Fruit fly (Drosophila melanogaster) whole organism, wandering third instar larva: ENCODE measurements around the gene Rab26.
A peak's percentile ranks its signal among the peaks of the same experiment; 100 is the strongest.

Source experiments
- Abd-B ChIP-seq: fragments of >200 bp; optimal IDR thresholded peaks from 2 replicates; lab custom pipeline; 2017; ENCODE audit warnings: missing biosample characterization, missing genetic modification characterization
- CG32264 ChIP-seq: fragments of 200-800 bp; sonication (Bioruptor generic); optimal IDR thresholded peaks from 2 replicates; lab custom pipeline; 2016; ENCODE audit warnings: missing biosample characterization, missing genetic modification characterization
- CG9705 ChIP-seq: fragments of 200-800 bp; sonication (Bioruptor generic); optimal IDR thresholded peaks from 2 replicates; lab custom pipeline; 2018; ENCODE audit warnings: missing biosample characterization, mild to moderate bottlenecking, missing genetic modification characterization
- CrebA ChIP-seq: fragments of 200-800 bp; sonication (Bioruptor generic); optimal IDR thresholded peaks from 2 replicates; lab custom pipeline; 2016; ENCODE audit warnings: missing biosample characterization, mild to moderate bottlenecking, missing genetic modification characterization, borderline replicate concordance
- Dfd ChIP-seq: fragments of >200 bp; optimal IDR thresholded peaks from 2 replicates; lab custom pipeline; 2017; ENCODE audit warnings: missing biosample characterization, missing genetic modification characterization
- Dif ChIP-seq: fragments of 200-275, 200-300 bp; sonication (Bioruptor generic); optimal IDR thresholded peaks from 2 replicates; lab custom pipeline; 2018; ENCODE audit warnings: missing biosample characterization, missing genetic modification characterization; ENCODE audit not compliant: partially characterized antibody
- GATAd ChIP-seq: sonication (Bioruptor generic); optimal IDR thresholded peaks from 2 replicates; lab custom pipeline; 2016; ENCODE audit warnings: missing biosample characterization, missing genetic modification characterization
- HLH106 ChIP-seq: fragments of 200-800 bp; optimal IDR thresholded peaks from 3 replicates; lab custom pipeline; 2019; ENCODE audit warnings: missing biosample characterization, mild to moderate bottlenecking, missing genetic modification characterization, moderate library complexity
- Hnf4 ChIP-seq: fragments of 200-800 bp; sonication (Bioruptor generic); optimal IDR thresholded peaks from 2 replicates; lab custom pipeline; 2016; ENCODE audit warnings: missing biosample characterization, mild to moderate bottlenecking, missing genetic modification characterization
- Hr78 ChIP-seq: fragments of >200 bp; optimal IDR thresholded peaks from 2 replicates; lab custom pipeline; 2017; ENCODE audit warnings: missing biosample characterization, missing genetic modification characterization
- Hr83 ChIP-seq: fragments of 200-300 bp; sonication (Bioruptor generic); optimal IDR thresholded peaks from 2 replicates; lab custom pipeline; 2016; ENCODE audit warnings: missing biosample characterization, mild to moderate bottlenecking, missing genetic modification characterization, moderate library complexity; ENCODE audit not compliant: poor library complexity, severe bottlenecking
- Jra ChIP-seq: sonication (Bioruptor generic); optimal IDR thresholded peaks from 2 replicates; lab custom pipeline; 2016; ENCODE audit warnings: missing biosample characterization, missing genetic modification characterization
- Mio ChIP-seq: sonication (Bioruptor generic); optimal IDR thresholded peaks from 2 replicates; lab custom pipeline; 2016; ENCODE audit warnings: missing biosample characterization, missing genetic modification characterization
- Myc ChIP-seq: fragments of >200 bp; optimal IDR thresholded peaks from 2 replicates; lab custom pipeline; 2017
- N ChIP-seq: fragments of >200 bp; optimal IDR thresholded peaks from 2 replicates; lab custom pipeline; 2018; ENCODE audit warnings: missing biosample characterization, missing external identifiers, missing genetic modification characterization
- OdsH ChIP-seq: fragments of 200-800 bp; sonication (Bioruptor generic); optimal IDR thresholded peaks from 2 replicates; lab custom pipeline; 2016; ENCODE audit warnings: missing biosample characterization, mild to moderate bottlenecking, missing genetic modification characterization
- Rel ChIP-seq, 2 experiments: fragments of 200-800 bp; sonication (Bioruptor generic) in 1 of 2; optimal IDR thresholded peaks; 2 replicates in 1 of 2; 3 replicates in 1 of 2; lab custom pipeline; 2016 to 2019; ENCODE audit warnings: mild to moderate bottlenecking in 2 of 2, missing biosample characterization in 2 of 2, missing genetic modification characterization in 2 of 2, moderate library complexity in 1 of 2
- Sp1 ChIP-seq: fragments of 200-800 bp; sonication (Bioruptor generic); optimal IDR thresholded peaks from 3 replicates; lab custom pipeline; 2019; ENCODE audit warnings: missing biosample characterization, mild to moderate bottlenecking, missing genetic modification characterization, moderate library complexity
- Vsx2 ChIP-seq: fragments of 200-300, 225-300 bp; sonication (Bioruptor generic); optimal IDR thresholded peaks from 2 replicates; lab custom pipeline; 2018; ENCODE audit warnings: missing biosample characterization, missing genetic modification characterization; ENCODE audit not compliant: partially characterized antibody
- br ChIP-seq: fragments of 200-800 bp; sonication (Bioruptor generic); optimal IDR thresholded peaks from 2 replicates; lab custom pipeline; 2016; ENCODE audit warnings: missing biosample characterization, missing genetic modification characterization
- brk ChIP-seq: fragments of 200-800 bp; sonication (Bioruptor generic); optimal IDR thresholded peaks from 2 replicates; lab custom pipeline; 2016; ENCODE audit warnings: missing biosample characterization, mild to moderate bottlenecking, missing genetic modification characterization
- dl ChIP-seq, 2 experiments: fragments of 175-275, 200-275 bp in 1 of 2; fragments of 200-275 bp in 1 of 2; sonication (Bioruptor generic); optimal IDR thresholded peaks; lab custom pipeline; 2018; ENCODE audit warnings: mild to moderate bottlenecking in 2 of 2, missing biosample characterization in 2 of 2, missing genetic modification characterization in 2 of 2, moderate library complexity in 2 of 2; ENCODE audit not compliant: partially characterized antibody in 2 of 2, insufficient read depth in 1 of 2
- dmrt93B ChIP-seq: fragments of 200-800 bp; sonication (Bioruptor generic); optimal IDR thresholded peaks from 2 replicates; lab custom pipeline; 2018; ENCODE audit warnings: missing biosample characterization, mild to moderate bottlenecking, missing genetic modification characterization
- dsf ChIP-seq: sonication (Bioruptor generic); optimal IDR thresholded peaks from 2 replicates; lab custom pipeline; 2016; ENCODE audit warnings: missing biosample characterization, missing genetic modification characterization, borderline replicate concordance
- ey ChIP-seq: fragments of 200-800 bp; sonication (Bioruptor generic); optimal IDR thresholded peaks from 2 replicates; lab custom pipeline; 2016; ENCODE audit warnings: missing biosample characterization, missing genetic modification characterization
- foxo ChIP-seq, 2 experiments: fragments of 200-800 bp; sonication (Bioruptor generic); optimal IDR thresholded peaks; 2 replicates in 1 of 2; 3 replicates in 1 of 2; lab custom pipeline; 2016 to 2017; ENCODE audit warnings: missing biosample characterization in 2 of 2, missing genetic modification characterization in 2 of 2
- fru ChIP-seq: fragments of 200-800 bp; sonication (Bioruptor generic); optimal IDR thresholded peaks from 3 replicates; lab custom pipeline; 2016; ENCODE audit warnings: missing biosample characterization, mild to moderate bottlenecking, missing genetic modification characterization
- h ChIP-seq: fragments of 200-800 bp; sonication (Bioruptor generic); optimal IDR thresholded peaks from 3 replicates; lab custom pipeline; 2016; ENCODE audit warnings: missing biosample characterization, mild to moderate bottlenecking, missing genetic modification characterization
- jim ChIP-seq: fragments of 175-275, 200-325 bp; sonication (Bioruptor generic); optimal IDR thresholded peaks from 2 replicates; lab custom pipeline; 2016; ENCODE audit warnings: missing biosample characterization, mild to moderate bottlenecking, missing genetic modification characterization
- lola ChIP-seq: fragments of >200 bp; optimal IDR thresholded peaks from 2 replicates; lab custom pipeline; 2017; ENCODE audit warnings: missing biosample characterization, missing genetic modification characterization
- pan ChIP-seq: fragments of >200 bp; optimal IDR thresholded peaks from 2 replicates; lab custom pipeline; 2017
- psq ChIP-seq: fragments of 200-800 bp; sonication (Bioruptor generic); optimal IDR thresholded peaks from 3 replicates; lab custom pipeline; 2017; ENCODE audit warnings: missing biosample characterization, mild to moderate bottlenecking, missing genetic modification characterization, moderate library complexity
- rgr ChIP-seq: fragments of 200-800 bp; sonication (Bioruptor generic); optimal IDR thresholded peaks from 3 replicates; lab custom pipeline; 2016; ENCODE audit warnings: missing biosample characterization, mild to moderate bottlenecking, missing genetic modification characterization
- sage ChIP-seq: fragments of 200-800 bp; sonication (Bioruptor generic); optimal IDR thresholded peaks from 2 replicates; lab custom pipeline; 2016; ENCODE audit warnings: missing biosample characterization, mild to moderate bottlenecking, missing genetic modification characterization
- sv ChIP-seq: fragments of 200-800 bp; sonication (Bioruptor generic); optimal IDR thresholded peaks from 3 replicates; lab custom pipeline; 2016; ENCODE audit warnings: missing biosample characterization, missing genetic modification characterization
- tai ChIP-seq: sonication (Bioruptor generic); optimal IDR thresholded peaks from 2 replicates; lab custom pipeline; 2016; ENCODE audit warnings: missing biosample characterization, missing genetic modification characterization
- usp ChIP-seq: fragments of >200 bp; optimal IDR thresholded peaks from 2 replicates; lab custom pipeline; 2017; ENCODE audit warnings: missing biosample characterization, missing genetic modification characterization
- woc ChIP-seq: sonication (Bioruptor generic); optimal IDR thresholded peaks from 2 replicates; lab custom pipeline; 2016; ENCODE audit warnings: missing biosample characterization, mild to moderate bottlenecking, missing genetic modification characterization

Rab26 gene

DNA sequence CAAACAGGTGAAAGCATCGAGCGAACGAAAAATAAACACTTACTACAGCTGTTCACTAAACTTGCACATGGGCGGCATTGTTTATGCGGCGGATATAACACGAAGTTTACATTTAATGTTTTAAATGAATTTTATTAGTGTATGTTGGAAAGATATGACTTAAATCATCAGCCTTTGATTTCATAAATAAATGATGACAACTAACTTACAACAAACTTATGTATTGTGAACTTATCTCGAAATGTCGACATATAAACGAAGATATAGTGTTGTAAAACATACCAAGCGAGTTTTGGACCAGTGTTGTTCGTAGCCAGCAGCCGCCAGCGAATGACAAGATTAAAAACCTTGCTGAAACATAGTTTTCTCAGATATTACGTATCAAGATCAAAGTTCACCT is 14.2 kb upstream of the Rab26 start, which contains the start of the genes CG11309 and CG7632:
Gene CG11309 (minus strand): TSS at position 259 of the 400 bp plus-strand sequence.
Gene CG7632 (plus strand): TSS at position 298 of the 400 bp plus-strand sequence.
- TF ChIP-seq usp (GFP tag; lab: Kevin White, UChicago) (no peak), CG9705 (GFP tag; lab: Kevin White, UChicago) (peak; percentile 100), GATAd (GFP tag; lab: Kevin White, UChicago) (peak; percentile 97), HLH106 (tag; lab: Kevin White, UChicago) (peak; percentile 100), Jra (GFP tag; lab: Kevin White, UChicago) (peak; percentile 98), Hr78 (GFP tag; lab: Kevin White, UChicago) (no peak), N (no peak), lola (GFP tag; lab: Kevin White, UChicago) (no peak), Hr83 (GFP tag; lab: Kevin White, UChicago) (peak; percentile 98), ey (GFP tag; lab: Kevin White, UChicago) (peak; percentile 99), Dif (GFP tag; lab: Kevin White, UChicago) (no peak), jim (GFP tag; lab: Kevin White, UChicago) (no peak), foxo (GFP tag; optimal IDR thresholded peaks at IDR 0.05; lab: Kevin White, UChicago) (peak; percentile 98 to 100), Dfd (GFP tag; lab: Kevin White, UChicago) (peak; percentile 52), woc (peak; percentile 99), sv (peak; percentile 98), h (GFP tag; lab: Kevin White, UChicago) (peak; percentile 100), rgr (GFP tag; lab: Kevin White, UChicago) (peak; percentile 100), Vsx2 (GFP tag; lab: Kevin White, UChicago) (no peak), dmrt93B (GFP tag; lab: Kevin White, UChicago) (peak; percentile 98), brk (GFP tag; lab: Kevin White, UChicago) (peak; percentile 99), dl (GFP tag; optimal IDR thresholded peaks at IDR 0.05; lab: Kevin White, UChicago; ENCODE audit: insufficient read depth in 1 of 2, partially characterized antibody in 2 of 2) (no peak), pan (lab: Kevin White, UChicago) (no peak), Sp1 (GFP tag; lab: Kevin White, UChicago) (peak; percentile 100), br (peak; percentile 100), fru (GFP tag; lab: Kevin White, UChicago) (peak; percentile 99), psq (GFP tag; lab: Kevin White, UChicago) (peak; percentile 98), Rel (GFP tag; optimal IDR thresholded peaks at IDR 0.05; lab: Kevin White, UChicago) (peak; percentile 99), Rel (tag; optimal IDR thresholded peaks at IDR 0.05; lab: Kevin White, UChicago) (peak; percentile 98), OdsH (GFP tag; lab: Kevin White, UChicago) (peak; percentile 100), sage (peak; percentile 99), Hnf4 (GFP tag; lab: Kevin White, UChicago) (peak; percentile 99), CG32264 (GFP tag; lab: Kevin White, UChicago) (peak; percentile 98), Abd-B (GFP tag; lab: Kevin White, UChicago) (no peak), Myc (peak; percentile 41), tai (GFP tag; lab: Kevin White, UChicago) (peak; percentile 98), CrebA (GFP tag; lab: Kevin White, UChicago) (peak; percentile 97), dsf (GFP tag; lab: Kevin White, UChicago) (peak; percentile 97), Mio (GFP tag; lab: Kevin White, UChicago) (peak; percentile 94)

dm6 chr3L:21317416-21318259 is 936 bp upstream of the Rab26 start, which contains the start of gene Pc:
Gene Pc (minus strand): TSS chr3L:21318020.
- no peak for TF ChIP-seq sv
- TF ChIP-seq HLH106 (tag; lab: Kevin White, UChicago): peak; percentile 22
- peak; percentile 6 for TF ChIP-seq Myc
- TF ChIP-seq Vsx2 (GFP tag; lab: Kevin White, UChicago): peak; percentile 44
- peak; percentile 37 for TF ChIP-seq N
- no peak for TF ChIP-seq Rel (GFP tag; optimal IDR thresholded peaks at IDR 0.05; lab: Kevin White, UChicago)
- TF ChIP-seq Rel (tag; optimal IDR thresholded peaks at IDR 0.05; lab: Kevin White, UChicago): no peak
- TF ChIP-seq Hr83 (GFP tag; lab: Kevin White, UChicago): peak; percentile 38
- TF ChIP-seq h (GFP tag; lab: Kevin White, UChicago): peak; percentile 20
